Fruit fly (Drosophila melanogaster): ENCODE results near the gene side-VII.

Gene side-VII

DNA sequence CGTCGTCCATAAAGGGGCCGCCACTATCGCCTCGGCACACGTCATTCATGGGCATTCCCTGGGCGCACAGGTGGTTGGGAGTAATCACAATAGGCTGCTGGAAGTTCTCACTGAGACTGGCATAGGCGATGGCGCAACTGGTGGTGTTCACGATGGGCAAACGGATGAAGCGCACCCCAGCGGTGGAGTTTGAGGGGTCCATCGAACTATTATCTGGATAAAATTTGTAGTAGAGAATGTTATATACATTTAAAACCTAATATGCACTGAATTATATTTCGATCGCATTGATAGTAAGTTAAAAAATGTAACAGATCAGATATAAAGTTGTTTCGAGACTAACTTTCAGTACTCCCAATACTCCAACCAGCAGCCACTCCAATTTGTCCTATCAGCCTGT, 3.4 kb upstream of the side-VII start, which contains the start of gene CG31415:
CG31415 (plus strand) TSS at position 301 of the 400 bp plus-strand sequence.
- TF ChIP-seq tj (GFP tag; optimal IDR thresholded peaks at IDR 0.05) (no peak), kay (GFP tag; ENCODE audit: borderline replicate concordance) (no peak)

dm6 chr3R:9740713-9741112, 934 bp upstream of the side-VII start, which contains the start of gene Pnn:
Pnn (plus strand) TSS chr3R:9740899.
- peak; percentile 10 for TF ChIP-seq CG11617 (GFP tag; optimal IDR thresholded peaks at IDR 0.05)
- no peak for TF ChIP-seq CG1620 (GFP tag; optimal IDR thresholded peaks at IDR 0.05)
- peak; percentile 58 for TF ChIP-seq kay (GFP tag; ENCODE audit: borderline replicate concordance)
- peak; percentile 2 for TF ChIP-seq CG7101 (tag; optimal IDR thresholded peaks at IDR 0.05)
- TF ChIP-seq Mnt (GFP tag; optimal IDR thresholded peaks at IDR 0.05), result peak; percentile 12
- TF ChIP-seq cic (GFP tag; optimal IDR thresholded peaks at IDR 0.05), result no peak
- no peak for TF ChIP-seq Hr96 (GFP tag; optimal IDR thresholded peaks at IDR 0.05)

DNA sequence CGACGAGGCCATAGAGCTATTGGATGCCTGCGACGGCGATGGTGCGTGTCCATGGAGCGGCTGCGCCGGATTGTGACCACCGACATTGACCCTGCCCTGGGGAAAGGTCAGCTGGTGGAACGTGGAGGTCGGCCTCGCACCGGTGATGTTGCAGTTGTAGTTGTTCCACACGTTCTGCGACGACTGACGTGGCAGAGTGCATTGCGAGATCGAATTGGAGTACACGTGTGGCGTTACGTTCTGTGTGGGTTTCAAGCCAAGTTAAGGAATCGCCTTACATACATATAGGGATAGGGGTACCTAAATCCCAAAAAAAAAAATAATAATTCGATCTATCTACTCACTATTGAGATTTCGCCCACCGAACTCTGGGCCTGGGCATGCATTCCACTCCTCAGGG, 4.6 kb downstream of the side-VII start:
- TF ChIP-seq CG1620 (GFP tag; optimal IDR thresholded peaks at IDR 0.05), result no peak
- no peak for TF ChIP-seq Crg-1 (GFP tag; optimal IDR thresholded peaks at IDR 0.05)
- TF ChIP-seq toe (GFP tag; optimal IDR thresholded peaks at IDR 0.05), result no peak
- no peak for TF ChIP-seq CG11617 (GFP tag; optimal IDR thresholded peaks at IDR 0.05)
- TF ChIP-seq tj (GFP tag; optimal IDR thresholded peaks at IDR 0.05), result no peak
- TF ChIP-seq bab1 (GFP tag; optimal IDR thresholded peaks at IDR 0.05), result no peak
- no peak for TF ChIP-seq pad (GFP tag; optimal IDR thresholded peaks at IDR 0.05)
- TF ChIP-seq ovo (GFP tag; optimal IDR thresholded peaks at IDR 0.05), result no peak

- TF ChIP-seq CG12768 (GFP tag; optimal IDR thresholded peaks at IDR 0.05) (no peak), kay (GFP tag; ENCODE audit: borderline replicate concordance) (no peak)
These were observed 6.6 kb downstream of the side-VII start, which contains the start of gene alphaTub85E for dm6 chr3R:9733150-9733549. alphaTub85E (minus strand) TSS chr3R:9733250.

dm6 chr3R:9730784-9731183, 9.0 kb downstream of the side-VII start, which contains the start of gene FoxP:
FoxP (minus strand) TSS chr3R:9730872.
- TF ChIP-seq Hr96 (GFP tag; optimal IDR thresholded peaks at IDR 0.05), result no peak
- no peak for TF ChIP-seq CG7101 (tag; optimal IDR thresholded peaks at IDR 0.05)
- TF ChIP-seq bab1 (GFP tag; optimal IDR thresholded peaks at IDR 0.05), result no peak
- no peak for TF ChIP-seq CG33017 (tag; optimal IDR thresholded peaks at IDR 0.05)
- no peak for TF ChIP-seq CG7045 (GFP tag; optimal IDR thresholded peaks at IDR 0.05)
- TF ChIP-seq tj (GFP tag; optimal IDR thresholded peaks at IDR 0.05), result no peak
- no peak for TF ChIP-seq ovo (GFP tag; optimal IDR thresholded peaks at IDR 0.05)
- peak; percentile 29 for TF ChIP-seq kay (GFP tag; ENCODE audit: borderline replicate concordance)

DNA sequence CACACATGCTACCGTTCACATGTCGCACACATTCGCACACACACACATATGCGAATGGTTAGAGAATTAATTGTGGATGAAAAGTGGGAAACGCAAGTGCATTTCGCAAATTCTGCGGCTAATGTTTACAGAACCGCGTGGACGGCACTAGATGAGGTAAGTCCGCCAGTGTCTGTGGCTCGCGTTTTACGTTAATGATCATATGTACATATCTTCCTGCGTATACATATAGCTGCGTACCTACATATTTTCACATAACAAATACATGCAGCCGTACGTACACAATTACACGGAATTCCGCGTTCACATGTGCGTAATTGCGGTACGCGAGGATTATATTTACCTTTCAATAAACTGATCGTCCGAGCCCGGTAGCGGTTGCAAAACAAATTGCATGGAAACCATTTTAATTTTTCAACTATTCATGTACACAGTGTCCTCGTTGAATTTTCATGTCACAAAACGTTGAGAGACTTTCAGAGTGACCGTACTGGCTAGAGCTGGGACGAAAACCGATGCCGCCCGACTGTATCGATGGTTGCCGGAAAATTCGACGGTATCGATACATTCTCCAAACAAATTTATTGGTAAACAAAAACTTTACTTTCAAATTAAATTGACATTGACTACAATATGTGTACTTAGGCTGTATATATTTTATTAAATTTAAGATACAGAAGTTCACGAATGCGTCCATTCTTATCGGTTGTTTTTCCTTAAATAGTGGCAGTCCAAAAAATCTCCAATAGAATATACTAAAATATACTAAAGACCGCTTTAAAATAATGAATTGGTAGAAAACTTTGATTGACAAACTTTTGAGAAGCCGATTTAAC, 14.4 kb downstream of the side-VII start, which contains the start of gene hyd:
hyd (minus strand) TSS at position 495 of the 836 bp plus-strand sequence.
- no peak for TF ChIP-seq toe (GFP tag; optimal IDR thresholded peaks at IDR 0.05)
- peak; percentile 9 for TF ChIP-seq ovo (GFP tag; optimal IDR thresholded peaks at IDR 0.05)
- peak; percentile 27 for TF ChIP-seq CG12768 (GFP tag; optimal IDR thresholded peaks at IDR 0.05)
- no peak for TF ChIP-seq pad (GFP tag; optimal IDR thresholded peaks at IDR 0.05)
- TF ChIP-seq bab1 (GFP tag; optimal IDR thresholded peaks at IDR 0.05), result peak; percentile 38
- TF ChIP-seq cnc (optimal IDR thresholded peaks at IDR 0.05), result no peak
- no peak for TF ChIP-seq Hr96 (GFP tag; optimal IDR thresholded peaks at IDR 0.05)
- no peak for TF ChIP-seq Clk (GFP tag; optimal IDR thresholded peaks at IDR 0.05)
- no peak for TF ChIP-seq CG5204 (GFP tag; optimal IDR thresholded peaks at IDR 0.05)
- TF ChIP-seq Mnt (GFP tag; optimal IDR thresholded peaks at IDR 0.05), result peak; percentile 71
- no peak for TF ChIP-seq CG7045 (GFP tag; optimal IDR thresholded peaks at IDR 0.05)
- TF ChIP-seq cic (GFP tag; optimal IDR thresholded peaks at IDR 0.05), result peak; percentile 8
- TF ChIP-seq CG14711 (tag; optimal IDR thresholded peaks at IDR 0.05), result no peak
- peak; percentile 4 for TF ChIP-seq tj (GFP tag; optimal IDR thresholded peaks at IDR 0.05)
- TF ChIP-seq CG33017 (tag; optimal IDR thresholded peaks at IDR 0.05), result no peak

dm6 chr3R:9710886-9711285, 28.9 kb downstream of the side-VII start, which contains the start of the genes trbd and dmt:
trbd (minus strand) TSS chr3R:9711037.
dmt (plus strand) TSS chr3R:9711142.
- TF ChIP-seq CG33017 (tag; optimal IDR thresholded peaks at IDR 0.05) (no peak), Mnt (GFP tag; optimal IDR thresholded peaks at IDR 0.05) (peak; percentile 74), CG14711 (tag; optimal IDR thresholded peaks at IDR 0.05) (no peak), Hr96 (GFP tag; optimal IDR thresholded peaks at IDR 0.05) (no peak), CG1620 (GFP tag; optimal IDR thresholded peaks at IDR 0.05) (peak; percentile 81), CG5204 (GFP tag; optimal IDR thresholded peaks at IDR 0.05) (no peak), pad (GFP tag; optimal IDR thresholded peaks at IDR 0.05) (peak; percentile 65), CG7101 (tag; optimal IDR thresholded peaks at IDR 0.05) (peak; percentile 68), ovo (GFP tag; optimal IDR thresholded peaks at IDR 0.05) (peak; percentile 58), CG12768 (GFP tag; optimal IDR thresholded peaks at IDR 0.05) (peak; percentile 14), CG11617 (GFP tag; optimal IDR thresholded peaks at IDR 0.05) (peak; percentile 26), CG7045 (GFP tag; optimal IDR thresholded peaks at IDR 0.05) (no peak), Clk (GFP tag; optimal IDR thresholded peaks at IDR 0.05) (peak; percentile 67), tj (GFP tag; optimal IDR thresholded peaks at IDR 0.05) (peak; percentile 16), cnc (optimal IDR thresholded peaks at IDR 0.05) (no peak), toe (GFP tag; optimal IDR thresholded peaks at IDR 0.05) (no peak), cic (GFP tag; optimal IDR thresholded peaks at IDR 0.05) (peak; percentile 4), kay (GFP tag; ENCODE audit: borderline replicate concordance) (no peak), Crg-1 (GFP tag; optimal IDR thresholded peaks at IDR 0.05) (peak; percentile 70), bab1 (GFP tag; optimal IDR thresholded peaks at IDR 0.05) (peak; percentile 76)
